Worm (Caenorhabditis elegans): ENCODE results near the gene M176.9.

The M176.9 gene

DNA sequence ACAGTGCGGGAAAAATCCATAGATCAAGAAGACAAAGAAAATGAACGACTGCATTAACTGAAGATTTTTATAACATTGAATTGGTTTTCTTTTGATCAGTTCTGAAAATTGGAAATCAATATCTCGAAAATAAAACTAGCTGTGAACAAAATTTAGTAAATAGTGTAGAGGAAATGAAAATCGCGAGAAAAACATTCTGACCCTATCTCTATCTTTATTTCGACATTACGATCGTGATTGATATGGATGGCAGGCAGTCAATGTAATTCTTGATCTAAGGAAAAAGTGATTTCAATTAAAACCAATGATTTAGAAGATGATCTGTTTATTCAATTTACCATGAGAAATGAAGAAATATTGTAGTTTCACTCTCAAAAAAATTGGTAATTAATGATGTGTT is 24.6 kb upstream of the M176.9 start, which contains the start of gene kin-16:
TSS of gene kin-16 (minus strand) at position 101 of the 400 bp plus-strand sequence.
- TF ChIP-seq lin-26 (GFP tag; IDR thresholded peaks at IDR 0.05), result no peak
- TF ChIP-seq snpc-4 (GFP tag; optimal IDR thresholded peaks at IDR 0.05), result no peak
- no peak for TF ChIP-seq snpc-4 (tag; optimal IDR thresholded peaks at IDR 0.05)
- TF ChIP-seq K11D2.4 (GFP tag; IDR thresholded peaks at IDR 0.05), result no peak
- no peak for TF ChIP-seq sptf-2 (GFP tag; optimal IDR thresholded peaks at IDR 0.05)
- no peak for TF ChIP-seq madf-10 (tag; optimal IDR thresholded peaks at IDR 0.05)
- TF ChIP-seq mel-28 (tag; optimal IDR thresholded peaks at IDR 0.05; ENCODE audit: borderline replicate concordance), result no peak
- TF ChIP-seq hmg-1.2 (GFP tag; IDR thresholded peaks at IDR 0.05), result no peak

DNA sequence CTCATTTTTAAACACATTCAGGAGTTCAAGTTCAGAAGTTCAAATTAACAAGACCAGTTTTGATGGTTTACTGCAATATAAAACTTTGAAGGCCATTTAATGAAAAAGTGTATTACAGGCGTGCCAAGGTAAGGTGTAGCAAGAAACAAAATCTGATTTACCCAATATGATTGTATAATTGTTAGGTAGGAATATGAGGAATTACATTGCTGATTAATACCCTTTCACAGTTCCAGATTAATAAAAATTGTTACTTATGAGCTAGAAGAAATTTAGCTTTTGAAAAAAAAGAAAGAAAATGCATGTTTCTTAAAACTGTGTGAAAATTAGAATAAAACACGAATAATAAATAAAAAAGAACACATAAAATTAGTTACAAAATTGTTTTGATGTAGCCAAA is 22.2 kb upstream of the M176.9 start, which contains the start of gene kin-15:
TSS of gene kin-15 (minus strand) at position 101 of the 400 bp plus-strand sequence.
- TF ChIP-seq zim-3 (tag; optimal IDR thresholded peaks at IDR 0.05) (no peak), K12H6.12 (tag; optimal IDR thresholded peaks at IDR 0.05) (no peak), dox-1 (GFP tag; IDR thresholded peaks at IDR 0.05) (no peak), zfh-2 (GFP tag; conservative IDR thresholded peaks at IDR 0.05) (no peak), attf-5 (GFP tag; optimal IDR thresholded peaks at IDR 0.05) (no peak), rpc-1 (optimal IDR thresholded peaks at IDR 0.05) (no peak), rpc-1 (tag; optimal IDR thresholded peaks at IDR 0.05) (no peak), B0019.2 (GFP tag; conservative IDR thresholded peaks at IDR 0.05) (no peak), athp-1 (tag; optimal IDR thresholded peaks at IDR 0.05) (no peak), lin-35 (GFP tag; optimal IDR thresholded peaks at IDR 0.05) (no peak), lsl-1 (GFP tag; optimal IDR thresholded peaks at IDR 0.05) (no peak), B0336.3 (GFP tag; IDR thresholded peaks at IDR 0.05) (no peak), F49E8.2 (tag; optimal IDR thresholded peaks at IDR 0.05; ENCODE audit: insufficient read depth) (no peak), let-607 (tag; optimal IDR thresholded peaks at IDR 0.05) (no peak), unc-62 (GFP tag; optimal IDR thresholded peaks at IDR 0.05) (no peak), F57C9.4 (tag; optimal IDR thresholded peaks at IDR 0.05) (no peak), dpl-1 (GFP tag; optimal IDR thresholded peaks at IDR 0.05) (no peak), ceh-79 (tag; optimal IDR thresholded peaks at IDR 0.05) (no peak)

DNA sequence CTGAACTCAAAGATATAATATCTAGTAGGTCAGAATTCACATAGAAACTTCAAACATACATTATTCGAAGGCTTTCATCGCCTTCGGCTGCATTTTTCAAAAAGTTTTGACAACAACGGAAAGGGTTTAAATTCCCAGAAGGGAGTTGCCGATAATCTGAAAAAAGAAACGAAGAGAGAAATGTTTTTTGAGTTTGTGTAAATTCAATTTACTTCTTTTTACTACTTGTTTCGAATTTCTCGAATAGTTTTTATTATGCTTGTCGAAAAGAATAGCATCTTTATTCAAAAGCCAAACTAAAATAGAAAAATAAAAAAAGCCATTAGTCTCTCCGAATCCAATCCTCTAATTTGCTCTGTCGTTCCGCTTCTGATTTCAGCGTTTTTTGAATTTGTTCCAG is 19.7 kb upstream of the M176.9 start:
- TF ChIP-seq nhr-120 (GFP tag; IDR thresholded peaks at IDR 0.05), result no peak
- no peak for TF ChIP-seq hlh-26 (GFP tag; conservative IDR thresholded peaks at IDR 0.05)
- TF ChIP-seq attf-5 (GFP tag; optimal IDR thresholded peaks at IDR 0.05), result no peak
- no peak for TF ChIP-seq him-1 (tag; optimal IDR thresholded peaks at IDR 0.05)
- no peak for TF ChIP-seq F49E8.2 (tag; optimal IDR thresholded peaks at IDR 0.05; ENCODE audit: insufficient read depth)
- no peak for TF ChIP-seq nfyb-1 (GFP tag; IDR thresholded peaks at IDR 0.05)
- no peak for TF ChIP-seq hlh-12 (tag; optimal IDR thresholded peaks at IDR 0.05)
- no peak for TF ChIP-seq F23B12.7 (tag; optimal IDR thresholded peaks at IDR 0.05; ENCODE audit: insufficient read depth)
- TF ChIP-seq zfh-2 (GFP tag; conservative IDR thresholded peaks at IDR 0.05), result no peak
- TF ChIP-seq akir-1 (GFP tag; optimal IDR thresholded peaks at IDR 0.05), result no peak
- no peak for TF ChIP-seq let-526 (GFP tag; IDR thresholded peaks at IDR 0.05)
- TF ChIP-seq nfya-2 (GFP tag; IDR thresholded peaks at IDR 0.05), result no peak
- no peak for TF ChIP-seq hsf-1 (GFP tag; IDR thresholded peaks at IDR 0.05)

- TF ChIP-seq Y53G8AR.9 (GFP tag; conservative IDR thresholded peaks at IDR 0.05) (no peak), zim-3 (tag; optimal IDR thresholded peaks at IDR 0.05) (no peak), bed-2 (GFP tag; IDR thresholded peaks at IDR 0.05) (no peak), D2030.7 (GFP tag; IDR thresholded peaks at IDR 0.05) (no peak), lin-40 (tag; optimal IDR thresholded peaks at IDR 0.05) (no peak), F23B12.7 (tag; optimal IDR thresholded peaks at IDR 0.05; ENCODE audit: insufficient read depth) (no peak), Y95B8A.8 (GFP tag; IDR thresholded peaks at IDR 0.05) (no peak), repo-1 (tag; optimal IDR thresholded peaks at IDR 0.05) (no peak), F57A8.1 (GFP tag; optimal IDR thresholded peaks at IDR 0.05) (no peak), dox-1 (GFP tag; IDR thresholded peaks at IDR 0.05) (no peak), tbp1 (GFP tag; optimal IDR thresholded peaks at IDR 0.05) (no peak), rcor-1 (GFP tag; IDR thresholded peaks at IDR 0.05) (no peak), B0261.1 (tag; optimal IDR thresholded peaks at IDR 0.05) (no peak), fkh-3 (tag; optimal IDR thresholded peaks at IDR 0.05) (no peak)
These were observed 16.2 kb upstream of the M176.9 start, which contains the start of gene M176.5 for ce11 chrII:9427644-9428043. Gene M176.5, minus strand, starts transcription at chrII:9427744.

All from whole organism, young adult.